Worm (Caenorhabditis elegans) whole organism, L1 larva: Measurements from ENCODE around the gene irld-6.

Experiments
- C16A3.4 ChIP-seq: fragments of 150-350 bp; optimal IDR thresholded peaks from 2 replicates; lab custom pipeline; 2014; ENCODE audit warnings: missing biosample characterization, missing genetic modification characterization
- aha-1 ChIP-seq: fragments of 150-350 bp; optimal IDR thresholded peaks from 2 replicates; lab custom pipeline; 2014; ENCODE audit warnings: missing biosample characterization, missing genetic modification characterization
- ama-1 ChIP-seq: fragments of 150-350 bp; optimal IDR thresholded peaks from 2 replicates; lab custom pipeline; 2014
- blmp-1 ChIP-seq: fragments of 150-350 bp; optimal IDR thresholded peaks from 2 replicates; lab custom pipeline; 2014; ENCODE audit warnings: missing biosample characterization, missing genetic modification characterization
- ceh-82 ChIP-seq, 3 experiments: fragments of 150-350 bp in 1 of 3; sonication (generic microtip) in 2 of 3; optimal IDR thresholded peaks; 2 replicates each; lab custom pipeline; 2014 to 2017; ENCODE audit warnings: missing biosample characterization in 3 of 3, missing genetic modification characterization in 3 of 3
- ceh-88 ChIP-seq: fragments of 200-800 bp; sonication (Bioruptor generic); IDR thresholded peaks from 2 replicates; pipeline ENCODE4 v1.3.6; 2022; ENCODE audit warnings: missing genetic modification characterization, missing compliant biosample characterization
- ces-1 ChIP-seq: fragments of 150-350 bp; optimal IDR thresholded peaks from 2 replicates; lab custom pipeline; 2014; ENCODE audit warnings: missing biosample characterization, missing genetic modification reagents, missing genetic modification characterization
- dpl-1 ChIP-seq, 3 experiments: fragments of 150-350 bp in 2 of 3; sonication (generic microtip) in 1 of 3; optimal IDR thresholded peaks; 2 replicates each; lab custom pipeline; 2014 to 2017; ENCODE audit warnings: missing biosample characterization in 3 of 3, missing genetic modification characterization in 3 of 3, missing genetic modification reagents in 3 of 3
- dsc-1 ChIP-seq: sonication (generic microtip); optimal IDR thresholded peaks from 2 replicates; lab custom pipeline; 2016; ENCODE audit warnings: mild to moderate bottlenecking, missing genetic modification characterization, missing compliant biosample characterization
- efl-1 ChIP-seq, 4 experiments: fragments of 150-350 bp; optimal IDR thresholded peaks in 3 of 4; peaks in 1 of 4; 1 replicate in 1 of 4; 2 replicates in 3 of 4; lab custom pipeline; 2014; ENCODE audit warnings: missing biosample characterization in 2 of 4, missing genetic modification characterization in 2 of 4, missing genetic modification reagents in 2 of 4
- efl-3 ChIP-seq: fragments of 200-800 bp; sonication (Bioruptor generic); optimal IDR thresholded peaks from 2 replicates; lab custom pipeline; 2018; ENCODE audit warnings: mild to moderate bottlenecking, missing genetic modification characterization, missing compliant biosample characterization
- egl-27 ChIP-seq, 2 experiments: fragments of 150-350 bp in 1 of 2; sonication (generic microtip); optimal IDR thresholded peaks; 3 replicates each; lab custom pipeline; 2017 to 2018; ENCODE audit warnings: missing biosample characterization in 2 of 2, missing genetic modification characterization in 2 of 2, missing genetic modification reagents in 2 of 2
- elt-2 ChIP-seq: sonication (generic microtip); optimal IDR thresholded peaks from 2 replicates; lab custom pipeline; 2016; ENCODE audit warnings: missing genetic modification characterization, mild to moderate bottlenecking, inconsistent platforms, missing compliant biosample characterization, missing genetic modification reagents
- elt-3 ChIP-seq, 6 experiments: fragments of 150-350 bp in 1 of 6; sonication (generic microtip); optimal IDR thresholded peaks; 2 replicates each; lab custom pipeline; 2017 to 2018; ENCODE audit warnings: missing biosample characterization in 6 of 6, missing genetic modification characterization in 6 of 6, inconsistent platforms in 1 of 6
- fkh-8 ChIP-seq: sonication (generic microtip); optimal IDR thresholded peaks from 2 replicates; lab custom pipeline; 2016; ENCODE audit warnings: mild to moderate bottlenecking, missing genetic modification characterization, missing compliant biosample characterization
- fos-1 ChIP-seq: fragments of 150-350 bp; optimal IDR thresholded peaks from 2 replicates; lab custom pipeline; 2014; ENCODE audit warnings: missing biosample characterization, missing genetic modification characterization
- grh-1 ChIP-seq: fragments of 200-800 bp; sonication (Bioruptor generic); IDR thresholded peaks from 2 replicates; pipeline ENCODE4 v1.3.6; 2022; ENCODE audit warnings: missing genetic modification reagents, missing genetic modification characterization, missing compliant biosample characterization
- irx-1 ChIP-seq: sonication (generic microtip); optimal IDR thresholded peaks from 2 replicates; lab custom pipeline; 2016; ENCODE audit warnings: missing genetic modification characterization, missing compliant biosample characterization
- jun-1 ChIP-seq: fragments of 150-350 bp; optimal IDR thresholded peaks from 2 replicates; lab custom pipeline; 2014; ENCODE audit warnings: missing biosample characterization, missing genetic modification reagents, missing genetic modification characterization
- lin-13 ChIP-seq: fragments of 150-350 bp; optimal IDR thresholded peaks from 2 replicates; lab custom pipeline; 2014; ENCODE audit warnings: missing biosample characterization, missing genetic modification reagents, missing genetic modification characterization
- lin-14 ChIP-seq: fragments of 200-800 bp; sonication (Bioruptor generic); optimal IDR thresholded peaks from 2 replicates; lab custom pipeline; 2018; ENCODE audit warnings: mild to moderate bottlenecking, missing genetic modification characterization, moderate library complexity, missing compliant biosample characterization
- lin-35 ChIP-seq, 2 experiments: fragments of 150-350 bp; optimal IDR thresholded peaks; 2 replicates each; lab custom pipeline; 2014; ENCODE audit warnings: missing biosample characterization in 2 of 2, missing genetic modification characterization in 2 of 2, missing genetic modification reagents in 2 of 2
- lir-3 ChIP-seq: sonication (generic microtip); optimal IDR thresholded peaks from 2 replicates; lab custom pipeline; 2016; ENCODE audit warnings: mild to moderate bottlenecking, missing genetic modification characterization, moderate library complexity, missing compliant biosample characterization; ENCODE audit not compliant: poor library complexity
- lsy-2 ChIP-seq, 2 experiments: fragments of 150-350 bp; optimal IDR thresholded peaks; 2 replicates each; lab custom pipeline; 2014; ENCODE audit warnings: missing biosample characterization in 2 of 2, missing genetic modification characterization in 2 of 2
- mdl-1 ChIP-seq, 2 experiments: fragments of 150-350 bp; optimal IDR thresholded peaks; 2 replicates each; lab custom pipeline; 2014 to 2017; ENCODE audit warnings: missing biosample characterization in 2 of 2, missing genetic modification characterization in 2 of 2, inconsistent platforms in 1 of 2
- mep-1 ChIP-seq: fragments of 150-350 bp; optimal IDR thresholded peaks from 2 replicates; lab custom pipeline; 2014; ENCODE audit warnings: missing biosample characterization, missing genetic modification characterization
- nhr-11 ChIP-seq: fragments of 150-350 bp; optimal IDR thresholded peaks from 2 replicates; lab custom pipeline; 2014; ENCODE audit warnings: missing biosample characterization, missing genetic modification characterization
- nhr-20 ChIP-seq: sonication (generic microtip); optimal IDR thresholded peaks from 2 replicates; lab custom pipeline; 2016; ENCODE audit warnings: mild to moderate bottlenecking, missing genetic modification characterization, missing compliant biosample characterization
- nhr-47 ChIP-seq: sonication (generic microtip); optimal IDR thresholded peaks from 2 replicates; lab custom pipeline; 2016; ENCODE audit warnings: mild to moderate bottlenecking, missing genetic modification characterization, moderate library complexity, missing compliant biosample characterization
- nhr-71 ChIP-seq: sonication (generic microtip); optimal IDR thresholded peaks from 2 replicates; lab custom pipeline; 2016; ENCODE audit warnings: mild to moderate bottlenecking, missing genetic modification characterization, moderate library complexity, missing compliant biosample characterization
- nhr-76 ChIP-seq: sonication (generic microtip); optimal IDR thresholded peaks from 2 replicates; lab custom pipeline; 2017; ENCODE audit warnings: missing biosample characterization, missing genetic modification characterization
- nhr-85 ChIP-seq: sonication (generic microtip); peaks from one replicate; lab custom pipeline; 2016; ENCODE audit warnings: missing genetic modification characterization, inconsistent platforms, missing compliant biosample characterization
- nhr-90 ChIP-seq: sonication (generic microtip); optimal IDR thresholded peaks from 2 replicates; lab custom pipeline; 2016; ENCODE audit warnings: mild to moderate bottlenecking, missing genetic modification characterization, missing compliant biosample characterization; ENCODE audit not compliant: poor library complexity
- pax-3 ChIP-seq: fragments of 200-800 bp; sonication (Bioruptor generic); optimal IDR thresholded peaks from 2 replicates; lab custom pipeline; 2018; ENCODE audit warnings: mild to moderate bottlenecking, missing genetic modification characterization, moderate library complexity, missing compliant biosample characterization
- rnt-1 ChIP-seq: sonication (generic microtip); optimal IDR thresholded peaks from 2 replicates; lab custom pipeline; 2016; ENCODE audit warnings: mild to moderate bottlenecking, missing genetic modification characterization, moderate library complexity, missing compliant biosample characterization
- skn-1 ChIP-seq: fragments of 150-350 bp; optimal IDR thresholded peaks from 2 replicates; lab custom pipeline; 2014; ENCODE audit warnings: missing biosample characterization, missing genetic modification characterization
- snpc-4 ChIP-seq: fragments of 150-350 bp; optimal IDR thresholded peaks from 2 replicates; lab custom pipeline; 2014; ENCODE audit warnings: missing biosample characterization, missing genetic modification characterization
- snu-23 ChIP-seq: sonication (generic microtip); optimal IDR thresholded peaks from 2 replicates; lab custom pipeline; 2016; ENCODE audit warnings: missing genetic modification characterization, missing compliant biosample characterization
- swsn-7 ChIP-seq: sonication (generic microtip); optimal IDR thresholded peaks from 2 replicates; lab custom pipeline; 2016; ENCODE audit warnings: missing genetic modification characterization, missing compliant biosample characterization
- tbx-2 ChIP-seq: sonication (generic microtip); optimal IDR thresholded peaks from 2 replicates; lab custom pipeline; 2016; ENCODE audit warnings: missing genetic modification characterization, missing compliant biosample characterization
- unc-130 ChIP-seq: fragments of 150-350 bp; optimal IDR thresholded peaks from 2 replicates; lab custom pipeline; 2017; ENCODE audit warnings: missing biosample characterization, missing genetic modification characterization, inconsistent platforms
- unc-86 ChIP-seq: sonication (generic microtip); optimal IDR thresholded peaks from 2 replicates; lab custom pipeline; 2016; ENCODE audit warnings: missing genetic modification characterization, missing compliant biosample characterization
- unc-98 ChIP-seq: fragments of 200-800 bp; sonication (Bioruptor generic); IDR thresholded peaks from 2 replicates; pipeline ENCODE4 v1.3.6; 2022; ENCODE audit warnings: missing genetic modification characterization, missing compliant biosample characterization
- vab-15 ChIP-seq: sonication (generic microtip); optimal IDR thresholded peaks from 2 replicates; lab custom pipeline; 2017; ENCODE audit warnings: missing genotype, mild to moderate bottlenecking, missing genetic modification characterization, missing compliant biosample characterization
- xbp-1 ChIP-seq: sonication (generic microtip); optimal IDR thresholded peaks from 2 replicates; lab custom pipeline; 2016; ENCODE audit warnings: missing genetic modification characterization, missing compliant biosample characterization
- zip-4 ChIP-seq: fragments of 200-800 bp; sonication (Bioruptor generic); optimal IDR thresholded peaks from 2 replicates; lab custom pipeline; 2018; ENCODE audit warnings: mild to moderate bottlenecking, missing genetic modification characterization, moderate library complexity, missing compliant biosample characterization
- ztf-11 ChIP-seq, 2 experiments: sonication (generic microtip); optimal IDR thresholded peaks; 2 replicates each; lab custom pipeline; 2016 to 2017; ENCODE audit warnings: missing genetic modification characterization in 2 of 2, missing biosample characterization in 1 of 2, missing compliant biosample characterization in 1 of 2
- ztf-4 ChIP-seq: fragments of 150-350 bp; optimal IDR thresholded peaks from 2 replicates; lab custom pipeline; 2014; ENCODE audit warnings: missing biosample characterization, missing genetic modification characterization

Gene irld-6

DNA sequence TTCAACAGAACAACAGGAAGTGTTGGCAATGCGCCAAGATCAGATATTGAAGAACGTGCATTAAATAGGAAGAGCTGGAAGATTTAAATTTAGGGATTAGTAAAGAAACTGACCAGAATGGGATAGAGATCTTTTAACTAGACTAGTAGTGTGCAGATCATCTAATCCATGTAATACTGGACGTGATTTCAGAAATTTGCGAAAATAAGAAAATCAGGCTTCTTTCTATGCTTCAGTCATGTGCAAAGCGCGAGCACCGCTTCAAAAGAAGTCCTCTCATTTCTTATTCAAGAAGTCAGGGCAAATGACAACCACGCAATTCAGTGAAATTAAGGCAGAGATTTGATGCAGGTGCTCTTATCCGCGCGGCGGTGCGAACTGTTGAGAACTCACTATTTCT lies 38.6 kb downstream of the irld-6 start:
- TF ChIP-seq ces-1 (GFP tag; lab: Kevin White, UChicago) (no peak), swsn-7 (tag; lab: Kevin White, UChicago) (no peak), dsc-1 (peak; percentile 60), efl-1 (optimal IDR thresholded peaks at IDR 0.05; lab: Kevin White, UChicago) (no peak), efl-1 (GFP tag; optimal IDR thresholded peaks at IDR 0.05 in 1 of 2; lab: Kevin White, UChicago) (peak in 1 of 2 experiments; percentile 59), fkh-8 (tag; lab: Kevin White, UChicago) (peak; percentile 29)

DNA sequence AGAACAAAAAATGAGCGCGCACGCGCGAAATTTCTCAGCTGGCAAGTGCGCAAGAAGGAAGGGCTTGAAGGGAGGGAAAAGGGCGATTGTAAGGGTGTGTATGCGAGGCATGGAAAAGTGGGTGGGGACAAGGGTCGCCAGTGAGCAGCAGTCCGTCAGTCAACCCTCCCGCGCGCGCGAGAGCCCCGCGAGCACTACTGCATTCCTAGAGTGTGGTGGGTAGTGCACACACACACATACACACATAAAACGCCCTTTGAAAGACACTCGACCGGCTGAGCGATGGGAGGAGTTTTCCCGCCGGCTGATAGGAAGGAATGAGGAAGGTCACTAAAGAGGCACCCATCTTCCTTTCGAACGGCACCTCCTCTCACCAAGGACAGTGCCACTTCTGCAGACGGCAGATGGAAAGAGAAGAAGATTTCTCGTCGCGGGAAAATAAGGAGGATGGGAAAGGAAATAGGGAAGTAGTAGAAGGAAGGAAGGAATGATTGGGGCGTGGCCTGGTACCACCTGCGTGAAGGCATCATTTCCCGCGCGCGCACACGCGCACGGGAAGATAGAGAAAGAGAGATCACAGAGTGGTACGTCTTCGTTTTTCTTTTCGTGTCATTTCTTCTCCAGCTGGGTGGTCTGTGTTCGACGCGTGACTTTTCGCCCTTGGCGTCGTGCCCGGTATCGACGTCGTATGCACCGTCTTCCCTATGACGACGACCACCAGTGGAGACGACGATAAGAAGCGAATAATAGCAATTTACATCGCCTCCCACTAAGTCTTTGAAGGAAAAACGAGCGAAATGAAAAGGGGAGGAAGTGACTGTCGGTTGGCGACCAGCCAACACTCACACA lies 39.5 kb downstream of the irld-6 start:
- TF ChIP-seq ceh-82 (tag; optimal IDR thresholded peaks at IDR 0.05; lab: Kevin White, UChicago) (peak in 1 of 3 experiments; percentile 16), fos-1 (tag; lab: Kevin White, UChicago) (no peak), irx-1 (tag; lab: Kevin White, UChicago) (peak; percentile 64), elt-2 (no peak), lin-14 (GFP tag; lab: Kevin White, UChicago) (peak; percentile 96), mep-1 (tag; lab: Kevin White, UChicago) (peak; percentile 27), ztf-11 (tag; optimal IDR thresholded peaks at IDR 0.05; lab: Kevin White, UChicago) (peak in 1 of 2 experiments; percentile 39), snpc-4 (tag; lab: Kevin White, UChicago) (peak; percentile 22), elt-3 (tag; optimal IDR thresholded peaks at IDR 0.05; lab: Kevin White, UChicago) (peak in 3 of 6 experiments; percentile 68 to 90 (median 71)), aha-1 (tag; lab: Kevin White, UChicago) (no peak), mdl-1 (tag; optimal IDR thresholded peaks at IDR 0.05; lab: Kevin White, UChicago) (peak in 1 of 2 experiments; percentile 91), grh-1 (peak; percentile 73), nhr-71 (tag; lab: Kevin White, UChicago) (peak; percentile 89), skn-1 (tag; lab: Kevin White, UChicago) (peak; percentile 77), nhr-47 (tag; lab: Kevin White, UChicago) (peak; percentile 55), ceh-88 (GFP tag; lab: Robert Waterston, UW) (0 out of 2 replicates have a peak, but pooled peaks have one; percentile 31), unc-98 (GFP tag; lab: Robert Waterston, UW) (no peak), tbx-2 (tag; lab: Kevin White, UChicago) (peak; percentile 27), lir-3 (peak; percentile 12), dpl-1 (GFP tag; optimal IDR thresholded peaks at IDR 0.05; lab: Kevin White, UChicago) (peak; percentile 6 to 54 (median 44)), vab-15 (tag; lab: Kevin White, UChicago) (peak; percentile 13), lsy-2 (tag; optimal IDR thresholded peaks at IDR 0.05; lab: Kevin White, UChicago) (peak; percentile 46 to 62), nhr-11 (tag; lab: Kevin White, UChicago) (no peak), zip-4 (GFP tag; lab: Kevin White, UChicago) (peak; percentile 12), nhr-90 (tag; lab: Kevin White, UChicago) (peak; percentile 80), efl-3 (peak; percentile 29), rnt-1 (tag; lab: Kevin White, UChicago) (peak; percentile 18), nhr-85 (tag; lab: Kevin White, UChicago) (peak; percentile 99), pax-3 (tag; lab: Kevin White, UChicago) (peak; percentile 26), egl-27 (tag; optimal IDR thresholded peaks at IDR 0.05; lab: Kevin White, UChicago) (peak; percentile 25 to 54), nhr-76 (tag; lab: Kevin White, UChicago) (no peak), lin-13 (GFP tag; lab: Kevin White, UChicago) (peak; percentile 59), ama-1 (lab: Kevin White, UChicago) (no peak), ztf-4 (tag; lab: Kevin White, UChicago) (no peak), unc-86 (tag; lab: Kevin White, UChicago) (no peak), snu-23 (GFP tag; lab: Kevin White, UChicago) (peak; percentile 69), C16A3.4 (tag; lab: Kevin White, UChicago) (peak; percentile 60), lin-35 (GFP tag; optimal IDR thresholded peaks at IDR 0.05; lab: Kevin White, UChicago) (peak in 1 of 2 experiments; percentile 68), unc-130 (tag; lab: Kevin White, UChicago) (peak; percentile 58), nhr-20 (tag; lab: Kevin White, UChicago) (peak; percentile 83), efl-1 (optimal IDR thresholded peaks at IDR 0.05; lab: Kevin White, UChicago) (peak; percentile 5 to 24), efl-1 (GFP tag; optimal IDR thresholded peaks at IDR 0.05 in 1 of 2; lab: Kevin White, UChicago) (peak in 1 of 2 experiments; percentile 90), xbp-1 (tag; lab: Kevin White, UChicago) (peak; percentile 19), jun-1 (peak; percentile 34), blmp-1 (tag; lab: Kevin White, UChicago) (peak; percentile 85)
- TF ChIP-seq, all 84 proteins: peak for 35
